Worm (Caenorhabditis elegans) whole organism, young adult: Measurements from ENCODE around the gene prde-1.
A peak's percentile ranks its signal among the peaks of the same experiment; 100 is the strongest.

Source experiments
- B0035.1 ChIP-seq: sonication (generic microtip); optimal IDR thresholded peaks from 2 replicates; lab custom pipeline; 2016; ENCODE audit warnings: missing genetic modification characterization, mild to moderate bottlenecking, missing compliant biosample characterization, missing genotype, missing genetic modification reagents
- F37B4.10 ChIP-seq: fragments of 200-800 bp; sonication (Bioruptor generic); IDR thresholded peaks from 2 replicates; pipeline ENCODE4 v1.3.6; 2022; ENCODE audit warnings: missing genetic modification characterization, missing compliant biosample characterization
- F39B2.1 ChIP-seq: fragments of 200-800 bp; sonication (Bioruptor generic); IDR thresholded peaks from 2 replicates; pipeline ENCODE4 v1.3.6; 2022; ENCODE audit warnings: missing genetic modification reagents, missing genetic modification characterization, missing compliant biosample characterization
- F57C9.4 ChIP-seq: sonication (generic microtip); optimal IDR thresholded peaks from 2 replicates; lab custom pipeline; 2017; ENCODE audit warnings: mild to moderate bottlenecking, missing genetic modification characterization, missing compliant biosample characterization
- Y53G8AR.9 ChIP-seq: fragments of 200-800 bp; sonication (Bioruptor generic); conservative IDR thresholded peaks from 2 replicates; pipeline ENCODE4 v1.3.6; 2022; ENCODE audit warnings: missing genetic modification reagents, missing genetic modification characterization, missing compliant biosample characterization
- Y56A3A.18 ChIP-seq: fragments of 200-800 bp; sonication (Bioruptor generic); IDR thresholded peaks from 2 replicates; pipeline ENCODE4 v1.3.6; 2022; ENCODE audit warnings: missing genetic modification reagents, missing genetic modification characterization, missing compliant biosample characterization
- ama-1 ChIP-seq, 3 experiments: fragments of 150-350 bp in 1 of 3; sonication (generic microtip) in 2 of 3; optimal IDR thresholded peaks; 2 replicates each; lab custom pipeline; 2014 to 2018; ENCODE audit warnings: missing biosample characterization in 2 of 3, missing genetic modification characterization in 2 of 3, missing genetic modification reagents in 2 of 3
- atf-7 ChIP-seq: sonication (generic microtip); optimal IDR thresholded peaks from 2 replicates; lab custom pipeline; 2017; ENCODE audit warnings: mild to moderate bottlenecking, missing genetic modification characterization, missing compliant biosample characterization
- attf-3 ChIP-seq: fragments of 200-800 bp; sonication (Bioruptor generic); conservative IDR thresholded peaks from 2 replicates; pipeline ENCODE4 v1.3.6; 2022; ENCODE audit warnings: missing genetic modification reagents, missing genetic modification characterization, missing compliant biosample characterization
- attf-5 ChIP-seq: fragments of 200-800 bp; sonication (Bioruptor generic); optimal IDR thresholded peaks from 2 replicates; lab custom pipeline; 2018; ENCODE audit warnings: mild to moderate bottlenecking, missing genetic modification characterization, missing compliant biosample characterization
- cebp-1 ChIP-seq, 2 experiments: fragments of 200-800 bp in 1 of 2; sonication (Bioruptor generic) in 1 of 2; sonication (generic microtip) in 1 of 2; IDR thresholded peaks in 1 of 2; optimal IDR thresholded peaks in 1 of 2; 2 replicates each; pipeline versions ENCODE4 v1.3.6 to Lab custom; 2017 to 2022; ENCODE audit warnings: missing compliant biosample characterization in 2 of 2, missing genetic modification characterization in 2 of 2, mild to moderate bottlenecking in 1 of 2, missing genetic modification reagents in 1 of 2, moderate library complexity in 1 of 2
- ceh-27 ChIP-seq: fragments of 200-800 bp; sonication (Bioruptor generic); optimal IDR thresholded peaks from 2 replicates; lab custom pipeline; 2018; ENCODE audit warnings: mild to moderate bottlenecking, missing genetic modification characterization, moderate library complexity, missing compliant biosample characterization
- dox-1 ChIP-seq: fragments of 200-800 bp; sonication (Bioruptor generic); IDR thresholded peaks from 2 replicates; pipeline ENCODE4 v1.3.6; 2022; ENCODE audit warnings: missing genetic modification reagents, missing genetic modification characterization, missing compliant biosample characterization
- dpl-1 ChIP-seq: fragments of 150-350 bp; optimal IDR thresholded peaks from 2 replicates; lab custom pipeline; 2014; ENCODE audit warnings: missing biosample characterization, missing genetic modification reagents, missing genetic modification characterization
- efl-1 ChIP-seq: fragments of 150-350 bp; optimal IDR thresholded peaks from 2 replicates; lab custom pipeline; 2014; ENCODE audit warnings: missing biosample characterization, missing genetic modification reagents, missing genetic modification characterization
- egl-44 ChIP-seq: fragments of 200-800 bp; sonication (Bioruptor generic); IDR thresholded peaks from 2 replicates; pipeline ENCODE4 v1.3.6; 2022; ENCODE audit warnings: missing genetic modification reagents, missing genetic modification characterization, missing compliant biosample characterization
- fkh-3 ChIP-seq: sonication (generic microtip); optimal IDR thresholded peaks from 2 replicates; lab custom pipeline; 2016; ENCODE audit warnings: mild to moderate bottlenecking, missing genetic modification characterization, missing compliant biosample characterization
- hmg-1.2 ChIP-seq: fragments of 200-800 bp; sonication (Bioruptor generic); IDR thresholded peaks from 2 replicates; pipeline ENCODE4 v1.3.6; 2022; ENCODE audit warnings: missing genetic modification reagents, missing genetic modification characterization, missing compliant biosample characterization
- hrde-1 ChIP-seq: sonication (generic microtip); optimal IDR thresholded peaks from 2 replicates; lab custom pipeline; 2016; ENCODE audit warnings: missing genetic modification characterization, mild to moderate bottlenecking, missing compliant biosample characterization, moderate library complexity, missing genotype, missing genetic modification reagents, borderline replicate concordance
- lag-1 ChIP-seq: fragments of 200-800 bp; sonication (Bioruptor generic); IDR thresholded peaks from 2 replicates; pipeline ENCODE4 v1.3.6; 2022; ENCODE audit warnings: missing genetic modification reagents, missing genetic modification characterization, missing compliant biosample characterization
- lin-35 ChIP-seq, 3 experiments: fragments of 150-350 bp in 2 of 3; sonication (generic microtip) in 1 of 3; optimal IDR thresholded peaks; 2 replicates each; lab custom pipeline; 2014 to 2018; ENCODE audit warnings: missing biosample characterization in 3 of 3, missing genetic modification characterization in 3 of 3, missing genetic modification reagents in 3 of 3
- lin-54 ChIP-seq: fragments of 200-800 bp; sonication (Bioruptor generic); optimal IDR thresholded peaks from 2 replicates; lab custom pipeline; 2018; ENCODE audit warnings: mild to moderate bottlenecking, missing genetic modification characterization, missing compliant biosample characterization
- mes-4 ChIP-seq: sonication (generic microtip); optimal IDR thresholded peaks from 2 replicates; lab custom pipeline; 2016; ENCODE audit warnings: missing genotype, missing genetic modification characterization, missing compliant biosample characterization
- nfya-1 ChIP-seq: sonication (generic microtip); optimal IDR thresholded peaks from 2 replicates; lab custom pipeline; 2017; ENCODE audit warnings: antibody characterized with exemption, missing compliant biosample characterization, missing genetic modification characterization, borderline replicate concordance; ENCODE audit not compliant: insufficient read depth
- nhr-120 ChIP-seq: fragments of 200-800 bp; sonication (Bioruptor generic); IDR thresholded peaks from 2 replicates; pipeline ENCODE4 v1.3.6; 2022; ENCODE audit warnings: missing genetic modification characterization, missing compliant biosample characterization
- nhr-27 ChIP-seq: fragments of 200-800 bp; sonication (Bioruptor generic); optimal IDR thresholded peaks from 2 replicates; lab custom pipeline; 2018; ENCODE audit warnings: mild to moderate bottlenecking, missing genetic modification characterization, moderate library complexity, missing compliant biosample characterization
- nhr-80 ChIP-seq: sonication (generic microtip); optimal IDR thresholded peaks from 2 replicates; lab custom pipeline; 2016; ENCODE audit warnings: missing genetic modification characterization, missing compliant biosample characterization
- pbrm-1 ChIP-seq: fragments of 200-800 bp; sonication (Bioruptor generic); IDR thresholded peaks from 2 replicates; pipeline ENCODE4 v1.3.6; 2022; ENCODE audit warnings: missing genetic modification reagents, missing genetic modification characterization, missing compliant biosample characterization
- sdz-38 ChIP-seq: sonication (generic microtip); optimal IDR thresholded peaks from 2 replicates; lab custom pipeline; 2016; ENCODE audit warnings: missing genotype, missing genetic modification characterization, missing compliant biosample characterization
- snpc-1.1 ChIP-seq: sonication (generic microtip); optimal IDR thresholded peaks from 2 replicates; lab custom pipeline; 2017; ENCODE audit warnings: missing genetic modification characterization, mild to moderate bottlenecking, missing compliant biosample characterization, antibody characterized with exemption, moderate library complexity, missing genotype, missing genetic modification reagents; ENCODE audit not compliant: insufficient read depth
- snpc-1.3 ChIP-seq: sonication (generic microtip); optimal IDR thresholded peaks from 2 replicates; lab custom pipeline; 2017; ENCODE audit warnings: missing genetic modification characterization, mild to moderate bottlenecking, missing compliant biosample characterization, antibody characterized with exemption, moderate library complexity, missing genotype, missing genetic modification reagents; ENCODE audit not compliant: insufficient read depth
- somi-1 ChIP-seq: fragments of 200-800 bp; sonication (Bioruptor generic); optimal IDR thresholded peaks from 2 replicates; lab custom pipeline; 2018; ENCODE audit warnings: mild to moderate bottlenecking, missing genetic modification characterization, missing compliant biosample characterization
- tbx-9 ChIP-seq: sonication (generic microtip); optimal IDR thresholded peaks from 2 replicates; lab custom pipeline; 2016; ENCODE audit warnings: borderline replicate concordance, missing genetic modification characterization, inconsistent platforms, missing compliant biosample characterization
- unc-130 ChIP-seq: sonication (generic microtip); optimal IDR thresholded peaks from 2 replicates; lab custom pipeline; 2016; ENCODE audit warnings: missing genetic modification reagents, missing genetic modification characterization, missing compliant biosample characterization
- zim-3 ChIP-seq: sonication (generic microtip); optimal IDR thresholded peaks from 2 replicates; lab custom pipeline; 2017; ENCODE audit warnings: mild to moderate bottlenecking, missing genetic modification characterization, moderate library complexity, missing compliant biosample characterization

prde-1 gene

ce11 chrV:15572613-15573012 lies 34.6 kb downstream of the prde-1 start, which contains the start of gene fbxa-94:
fbxa-94 (plus strand) TSS chrV:15572913.
- TF ChIP-seq sdz-38 (no peak), fkh-3 (tag; lab: Kevin White, UChicago) (no peak), Y53G8AR.9 (GFP tag; lab: Robert Waterston, UW) (no peak), egl-44 (GFP tag; lab: Robert Waterston, UW) (no peak), ama-1 (optimal IDR thresholded peaks at IDR 0.05; lab: Kevin White, UChicago) (no peak), ama-1 (GFP tag; optimal IDR thresholded peaks at IDR 0.05; lab: Kevin White, UChicago) (no peak)

- no peak for TF ChIP-seq B0035.1 (tag; lab: Kevin White, UChicago)
- no peak for TF ChIP-seq tbx-9 (tag; lab: Kevin White, UChicago)
- TF ChIP-seq snpc-1.1 (tag; lab: Kevin White, UChicago) = no peak
- no peak for TF ChIP-seq nhr-80 (tag; lab: Kevin White, UChicago)
- TF ChIP-seq unc-130 (GFP tag; lab: Kevin White, UChicago) = no peak
- TF ChIP-seq nhr-120 (GFP tag; lab: Robert Waterston, UW) = no peak
- TF ChIP-seq somi-1 (GFP tag; lab: Kevin White, UChicago) = no peak
- TF ChIP-seq nfya-1 (tag; lab: Kevin White, UChicago) = no peak
- TF ChIP-seq atf-7 (tag; lab: Kevin White, UChicago) = no peak
- TF ChIP-seq F39B2.1 (GFP tag; lab: Robert Waterston, UW) = no peak
- TF ChIP-seq zim-3 (tag; lab: Kevin White, UChicago) = no peak
- TF ChIP-seq Y56A3A.18 (GFP tag; lab: Robert Waterston, UW) = no peak
Observed at ce11 chrV:15575305-15575704, 37.3 kb downstream of the prde-1 start, which contains the start of gene mdt-28. mdt-28 (minus strand) TSS chrV:15575405.

DNA sequence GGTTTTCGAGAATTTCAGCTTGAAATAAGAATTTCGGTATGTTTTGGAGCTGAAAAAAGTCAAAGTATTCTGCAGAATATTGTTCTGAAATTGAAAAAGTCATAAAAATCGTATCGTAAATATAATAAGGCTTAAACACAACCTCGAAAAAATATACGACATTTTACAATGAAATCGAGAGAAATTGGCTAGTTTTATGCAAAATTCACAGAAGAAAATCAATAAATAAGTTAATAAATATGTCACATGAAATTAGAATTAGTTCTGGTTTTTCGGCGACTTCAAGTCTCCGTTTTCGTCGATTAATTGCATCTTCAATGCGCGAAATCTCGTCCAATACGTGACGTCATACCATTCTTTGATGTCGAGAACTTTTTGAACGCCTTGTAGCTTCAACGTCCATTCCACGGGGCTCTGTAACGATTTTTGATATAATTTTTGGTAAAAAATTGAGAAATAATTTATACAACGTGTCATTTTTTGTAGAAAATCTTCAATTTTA lies 39.4 kb downstream of the prde-1 start, which contains the start of gene atx-3:
Gene atx-3 (minus strand): TSS at position 51 of the 502 bp plus-strand sequence.
- TF ChIP-seq mes-4 (tag; lab: Kevin White, UChicago) = no peak
- TF ChIP-seq lin-35 (GFP tag; optimal IDR thresholded peaks at IDR 0.05; lab: Kevin White, UChicago) = no peak

DNA sequence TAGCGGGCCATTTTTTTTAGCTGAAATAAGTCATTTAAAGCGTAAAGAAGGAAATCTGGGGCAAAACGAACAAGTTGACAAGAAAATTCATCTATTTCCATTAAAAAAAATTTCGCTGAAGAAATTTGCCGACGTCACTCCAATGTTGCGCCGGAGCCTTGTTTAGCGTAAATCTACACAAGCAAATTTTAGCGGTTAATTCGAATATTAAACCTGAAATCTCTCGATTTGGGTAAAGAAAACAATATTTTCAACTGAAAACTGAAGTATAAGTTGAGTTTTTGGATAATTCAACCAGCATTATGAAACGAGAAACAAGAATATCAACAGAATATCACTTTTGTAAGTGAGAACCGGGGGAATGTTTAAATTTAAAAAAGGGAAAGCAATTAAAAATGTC lies 40.3 kb downstream of the prde-1 start, which contains the start of gene F28F8.9:
Gene F28F8.9 (minus strand): TSS at position 288 of the 400 bp plus-strand sequence.
- no peak for TF ChIP-seq pbrm-1 (GFP tag; lab: Robert Waterston, UW)
- no peak for TF ChIP-seq F57C9.4 (tag; lab: Kevin White, UChicago)
- TF ChIP-seq attf-3 (GFP tag; lab: Robert Waterston, UW) = peak; percentile 89
- no peak for TF ChIP-seq hmg-1.2 (GFP tag; lab: Robert Waterston, UW)
- peak; percentile 66 for TF ChIP-seq lin-54 (GFP tag; lab: Kevin White, UChicago)
- TF ChIP-seq F37B4.10 (GFP tag; lab: Robert Waterston, UW) = no peak
- peak in 1 of 3 experiments; percentile 74 for TF ChIP-seq lin-35 (GFP tag; optimal IDR thresholded peaks at IDR 0.05; lab: Kevin White, UChicago)
- TF ChIP-seq hrde-1 (tag; lab: Kevin White, UChicago) = no peak
- no peak for TF ChIP-seq nhr-27 (tag; lab: Kevin White, UChicago)
- no peak for TF ChIP-seq cebp-1 (GFP tag; IDR thresholded peaks at IDR 0.05; lab: Robert Waterston, UW)
- peak; percentile 28 for TF ChIP-seq cebp-1 (tag; optimal IDR thresholded peaks at IDR 0.05; lab: Kevin White, UChicago)
- no peak for TF ChIP-seq ceh-27
- 0 out of 2 replicates have a peak, but pooled peaks have one; percentile 12 for TF ChIP-seq dox-1 (GFP tag; lab: Robert Waterston, UW)
- peak; percentile 17 for TF ChIP-seq efl-1 (GFP tag; lab: Kevin White, UChicago)
- TF ChIP-seq dpl-1 (GFP tag; lab: Kevin White, UChicago) = peak; percentile 48
- TF ChIP-seq lag-1 (GFP tag; lab: Robert Waterston, UW) = no peak
- no peak for TF ChIP-seq snpc-1.3
- TF ChIP-seq attf-5 (GFP tag; lab: Kevin White, UChicago) = peak; percentile 11
